Worm (Caenorhabditis elegans): ENCODE measurements around the gene ssp-32.

DNA sequence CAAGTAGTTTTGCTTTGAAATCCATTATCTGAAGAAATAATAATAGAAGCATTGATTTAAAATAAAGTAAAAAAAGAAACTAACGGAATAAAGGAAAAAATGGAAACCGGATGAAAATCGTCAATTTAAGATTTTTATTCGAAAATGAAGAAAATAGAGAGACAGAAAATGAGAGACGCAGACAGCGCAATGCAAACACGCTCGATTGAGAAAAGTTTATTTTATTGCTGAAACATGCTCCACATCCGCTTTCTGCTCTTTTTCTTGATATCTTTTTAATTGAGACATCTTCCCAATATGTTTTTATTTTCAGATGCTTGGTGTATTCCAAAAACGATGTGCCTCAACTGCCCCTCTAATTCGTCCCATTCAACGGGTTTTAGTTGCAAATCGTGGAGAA lies 10.9 kb upstream of the ssp-32 start, which contains the start of the genes prp-18 and mccc-1:
- TF ChIP-seq ztf-11 (tag; optimal IDR thresholded peaks at IDR 0.05) (no peak), fos-1 (tag; optimal IDR thresholded peaks at IDR 0.05) (peak; percentile 47), R02D3.7 (tag; optimal IDR thresholded peaks at IDR 0.05) (no peak), ama-1 (optimal IDR thresholded peaks at IDR 0.05) (no peak), nhr-77 (tag; optimal IDR thresholded peaks at IDR 0.05) (no peak)
